Worm (Caenorhabditis elegans): ENCODE data around the gene sec-10.

DNA sequence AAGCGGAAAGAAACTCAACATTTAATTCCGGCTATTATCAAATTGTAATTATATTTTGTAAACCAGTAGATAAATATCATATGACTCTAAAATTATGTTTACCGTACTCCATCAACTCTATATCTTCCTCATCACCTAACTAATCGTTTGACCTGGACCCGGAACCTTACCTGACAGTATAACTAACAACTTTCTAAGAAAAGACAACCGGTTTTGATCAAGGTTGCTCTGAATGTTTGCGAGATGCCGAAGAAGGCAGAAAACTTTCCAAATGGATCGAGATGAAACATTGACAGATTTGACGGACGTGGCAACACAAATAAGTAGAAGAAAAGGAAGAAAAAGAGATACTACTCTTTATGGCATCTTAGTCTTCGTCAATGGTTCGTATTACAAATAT lies 42.4 kb upstream of the sec-10 start:
- TF ChIP-seq mdl-1 (tag; optimal IDR thresholded peaks at IDR 0.05) = no peak
- TF ChIP-seq ama-1 (optimal IDR thresholded peaks at IDR 0.05) = no peak
- no peak for TF ChIP-seq ceh-32 (tag; optimal IDR thresholded peaks at IDR 0.05; ENCODE audit: poor library complexity)
- TF ChIP-seq daf-16 (GFP tag; optimal IDR thresholded peaks at IDR 0.05) = no peak
- TF ChIP-seq daf-16 (tag; optimal IDR thresholded peaks at IDR 0.05) = no peak
- TF ChIP-seq ceh-82 (tag; optimal IDR thresholded peaks at IDR 0.05) = no peak
- no peak for TF ChIP-seq nhr-77 (tag; optimal IDR thresholded peaks at IDR 0.05)
- no peak for TF ChIP-seq nhr-237 (tag; optimal IDR thresholded peaks at IDR 0.05)
- TF ChIP-seq Y5F2A.4 (GFP tag; optimal IDR thresholded peaks at IDR 0.05) = no peak
- no peak for TF ChIP-seq spr-3 (GFP tag; optimal IDR thresholded peaks at IDR 0.05)
- no peak for TF ChIP-seq pha-4 (GFP tag; IDR thresholded peaks at IDR 0.05)
- no peak for TF ChIP-seq pha-4 (tag; optimal IDR thresholded peaks at IDR 0.05)
